Worm (Caenorhabditis elegans): Measurements from ENCODE around the gene Y41G9A.5.

- TF ChIP-seq unc-62 (GFP tag; optimal IDR thresholded peaks at IDR 0.05) (no peak), pha-4 (tag; optimal IDR thresholded peaks at IDR 0.05) (no peak)
Observed at ce11 chrX:2978100-2978499, 31.6 kb downstream of the Y41G9A.5 start.

Measured in whole organism, mixed stage, embryonic.